Fruit fly (Drosophila melanogaster) whole organism, embryonic: ENCODE data around the gene CG15894.

Experiments
- CG10274 ChIP-seq: fragments of 200-800 bp; sonication (Bioruptor generic); optimal IDR thresholded peaks from 3 replicates; lab custom pipeline; 2017; ENCODE audit warnings: missing biosample characterization, mild to moderate bottlenecking, missing genetic modification characterization
- CG10543 ChIP-seq: fragments of 200-800 bp; sonication (Bioruptor generic); optimal IDR thresholded peaks from 3 replicates; lab custom pipeline; 2017; ENCODE audit warnings: missing biosample characterization, mild to moderate bottlenecking, missing genetic modification characterization, moderate library complexity
- CG13775 ChIP-seq: fragments of 200-800 bp; sonication (Bioruptor generic); optimal IDR thresholded peaks from 3 replicates; lab custom pipeline; 2017; ENCODE audit warnings: missing biosample characterization, mild to moderate bottlenecking, missing genetic modification characterization
- CG15269 ChIP-seq: fragments of 200-800 bp; sonication (Bioruptor generic); optimal IDR thresholded peaks from 2 replicates; lab custom pipeline; 2018; ENCODE audit warnings: missing biosample characterization, mild to moderate bottlenecking, missing genetic modification characterization, moderate library complexity
- CG17568 ChIP-seq: fragments of 200-800 bp; sonication (Bioruptor generic); optimal IDR thresholded peaks from 2 replicates; lab custom pipeline; 2018; ENCODE audit warnings: missing biosample characterization, mild to moderate bottlenecking, missing genetic modification characterization, moderate library complexity
- CG1792 ChIP-seq: fragments of 200-800 bp; sonication (Bioruptor generic); optimal IDR thresholded peaks from 2 replicates; lab custom pipeline; 2016; ENCODE audit warnings: missing biosample characterization, missing genetic modification characterization
- CG2678 ChIP-seq: fragments of 200-800 bp; sonication (Bioruptor generic); optimal IDR thresholded peaks from 3 replicates; lab custom pipeline; 2019; ENCODE audit warnings: missing biosample characterization, mild to moderate bottlenecking, missing genetic modification characterization, moderate library complexity
- CG2875 ChIP-seq: fragments of 200-800 bp; sonication (Bioruptor generic); optimal IDR thresholded peaks from 2 replicates; lab custom pipeline; 2017; ENCODE audit warnings: missing biosample characterization, mild to moderate bottlenecking, missing genetic modification characterization, missing genetic modification reagents
- CG31224 ChIP-seq: fragments of 200-800 bp; sonication (Bioruptor generic); IDR thresholded peaks from 2 replicates; pipeline ENCODE4 v1.3.6; 2022; ENCODE audit warnings: missing biosample characterization, missing genetic modification characterization
- CG3281 ChIP-seq: fragments of 200-800 bp; sonication (Bioruptor generic); optimal IDR thresholded peaks from 3 replicates; lab custom pipeline; 2017; ENCODE audit warnings: missing biosample characterization, mild to moderate bottlenecking, missing genetic modification characterization
- CG3407 ChIP-seq: fragments of 200-800 bp; sonication (Bioruptor generic); optimal IDR thresholded peaks from 2 replicates; lab custom pipeline; 2018; ENCODE audit warnings: missing biosample characterization, mild to moderate bottlenecking, missing genetic modification characterization
- CG34376 ChIP-seq: fragments of 200-800 bp; sonication (Bioruptor generic); optimal IDR thresholded peaks from 2 replicates; lab custom pipeline; 2018; ENCODE audit warnings: missing biosample characterization, mild to moderate bottlenecking, missing genetic modification characterization
- CG4328 ChIP-seq: fragments of 200-800 bp; sonication (Bioruptor generic); optimal IDR thresholded peaks from 3 replicates; lab custom pipeline; 2017; ENCODE audit warnings: missing biosample characterization, missing genetic modification reagents, missing genetic modification characterization
- CG6813 ChIP-seq: fragments of 200-800 bp; sonication (Bioruptor generic); optimal IDR thresholded peaks from 2 replicates; lab custom pipeline; 2017; ENCODE audit warnings: missing biosample characterization, missing genetic modification characterization, mild to moderate bottlenecking, moderate library complexity, missing genetic modification reagents
- CG6854 ChIP-seq: fragments of 200-800 bp; sonication (Bioruptor generic); optimal IDR thresholded peaks from 3 replicates; lab custom pipeline; 2017; ENCODE audit warnings: missing biosample characterization, mild to moderate bottlenecking, missing genetic modification characterization
- CG7928 ChIP-seq: fragments of 200-800 bp; sonication (Bioruptor generic); optimal IDR thresholded peaks from 2 replicates; lab custom pipeline; 2017; ENCODE audit warnings: missing biosample characterization, mild to moderate bottlenecking, missing genetic modification characterization
- CG7963 ChIP-seq: fragments of 200-800 bp; sonication (Bioruptor generic); IDR thresholded peaks from 3 replicates; pipeline ENCODE4 v1.3.6; 2022; ENCODE audit warnings: missing biosample characterization, missing genetic modification characterization; ENCODE audit not compliant: partially characterized antibody
- CG8290 ChIP-seq, 3 experiments: fragments of 200-800 bp; sonication (Bioruptor generic); optimal IDR thresholded peaks; 2 replicates each; lab custom pipeline; 2016 to 2019; ENCODE audit warnings: missing biosample characterization in 3 of 3, missing genetic modification characterization in 3 of 3, mild to moderate bottlenecking in 2 of 3, moderate library complexity in 1 of 3
- CTCF ChIP-seq: fragments of 200-800 bp; sonication (Bioruptor generic); optimal IDR thresholded peaks from 2 replicates; lab custom pipeline; 2017; ENCODE audit warnings: missing biosample characterization, mild to moderate bottlenecking, missing genetic modification characterization, moderate library complexity
- Dref ChIP-seq: fragments of 200-800 bp; sonication (Bioruptor generic); IDR thresholded peaks from 2 replicates; pipeline ENCODE4 v1.3.6; 2022; ENCODE audit warnings: missing biosample characterization, missing genetic modification characterization
- Eip74EF ChIP-seq, 2 experiments: fragments of 200-800 bp in 1 of 2; fragments of >200 bp in 1 of 2; sonication (Bioruptor generic) in 1 of 2; optimal IDR thresholded peaks; 2 replicates each; lab custom pipeline; 2017 to 2019; ENCODE audit warnings: missing biosample characterization in 2 of 2, missing genetic modification characterization in 2 of 2, mild to moderate bottlenecking in 1 of 2, moderate library complexity in 1 of 2
- GATAe ChIP-seq: fragments of 200-800 bp; sonication (Bioruptor generic); conservative IDR thresholded peaks from 2 replicates; pipeline ENCODE4 v1.3.6; 2022; ENCODE audit warnings: missing biosample characterization, missing genetic modification characterization
- HmgZ ChIP-seq: fragments of 200-800 bp; sonication (Bioruptor generic); optimal IDR thresholded peaks from 2 replicates; lab custom pipeline; 2018; ENCODE audit warnings: missing biosample characterization, mild to moderate bottlenecking, missing genetic modification characterization
- Med ChIP-seq: fragments of 200-800 bp; sonication (Bioruptor generic); peaks from one replicate; lab custom pipeline; 2016; ENCODE audit warnings: missing biosample characterization, missing genetic modification characterization, mild to moderate bottlenecking, inconsistent platforms, moderate library complexity
- Pdp1 ChIP-seq, 2 experiments: fragments of 200-800 bp; sonication (Bioruptor generic); optimal IDR thresholded peaks; 3 replicates each; lab custom pipeline; 2016; ENCODE audit warnings: missing biosample characterization in 2 of 2, missing genetic modification characterization in 2 of 2, mild to moderate bottlenecking in 1 of 2, moderate library complexity in 1 of 2
- Ravus ChIP-seq: fragments of 200-800 bp; sonication (Bioruptor generic); IDR thresholded peaks from 2 replicates; pipeline ENCODE4 v1.3.6; 2022; ENCODE audit warnings: missing biosample characterization, missing genetic modification characterization
- Vsx1 ChIP-seq: fragments of 200-800 bp; sonication (Bioruptor generic); optimal IDR thresholded peaks from 2 replicates; lab custom pipeline; 2017; ENCODE audit warnings: missing biosample characterization, mild to moderate bottlenecking, missing genetic modification characterization, missing genetic modification reagents
- chn ChIP-seq: fragments of 200-800 bp; sonication (Bioruptor generic); optimal IDR thresholded peaks from 2 replicates; lab custom pipeline; 2016; ENCODE audit warnings: missing biosample characterization, missing genetic modification characterization
- cwo ChIP-seq: fragments of 200-800 bp; sonication (Bioruptor generic); optimal IDR thresholded peaks from 3 replicates; lab custom pipeline; 2017; ENCODE audit warnings: missing biosample characterization, missing genetic modification characterization, mild to moderate bottlenecking, moderate library complexity, missing genetic modification reagents
- dati ChIP-seq: fragments of 200-800 bp; sonication (Bioruptor generic); IDR thresholded peaks from 2 replicates; pipeline ENCODE4 v1.3.6; 2022; ENCODE audit warnings: missing biosample characterization, missing genetic modification characterization
- dimm ChIP-seq: fragments of 200-800 bp; sonication (Bioruptor generic); IDR thresholded peaks from 2 replicates; pipeline ENCODE4 v1.3.6; 2022; ENCODE audit warnings: missing biosample characterization, missing genetic modification characterization
- dysf ChIP-seq: fragments of 200-800 bp; sonication (Bioruptor generic); IDR thresholded peaks from 3 replicates; pipeline ENCODE4 v1.3.6; 2022; ENCODE audit warnings: missing biosample characterization, missing genetic modification characterization
- ems ChIP-seq: fragments of 200-800 bp; sonication (Bioruptor generic); optimal IDR thresholded peaks from 3 replicates; lab custom pipeline; 2016; ENCODE audit warnings: missing biosample characterization, missing genetic modification characterization
- exex ChIP-seq: fragments of 200-800 bp; sonication (Bioruptor generic); optimal IDR thresholded peaks from 4 replicates; lab custom pipeline; 2018; ENCODE audit warnings: missing biosample characterization, mild to moderate bottlenecking, missing genetic modification characterization, moderate library complexity
- insv ChIP-seq, 2 experiments: fragments of 200-800 bp; sonication (Bioruptor generic); optimal IDR thresholded peaks; 3 replicates each; lab custom pipeline; 2016 to 2018; ENCODE audit warnings: missing biosample characterization in 2 of 2, missing genetic modification characterization in 2 of 2
- kah ChIP-seq: fragments of 200-800 bp; sonication (Bioruptor generic); optimal IDR thresholded peaks from 2 replicates; lab custom pipeline; 2018; ENCODE audit warnings: missing biosample characterization, mild to moderate bottlenecking, missing genetic modification characterization
- lab ChIP-seq: fragments of 200-800 bp; sonication (Bioruptor generic); optimal IDR thresholded peaks from 3 replicates; lab custom pipeline; 2017; ENCODE audit warnings: missing biosample characterization, missing genetic modification characterization, mild to moderate bottlenecking, moderate library complexity, missing genetic modification reagents
- mirr ChIP-seq: fragments of 200-800 bp; sonication (Bioruptor generic); optimal IDR thresholded peaks from 3 replicates; lab custom pipeline; 2018; ENCODE audit warnings: missing biosample characterization, mild to moderate bottlenecking, missing genetic modification characterization
- nmo ChIP-seq: fragments of 200-800 bp; sonication (Bioruptor generic); optimal IDR thresholded peaks from 2 replicates; lab custom pipeline; 2018; ENCODE audit warnings: missing biosample characterization, mild to moderate bottlenecking, missing genetic modification characterization, moderate library complexity
- odd ChIP-seq: fragments of 200-800 bp; sonication (Bioruptor generic); optimal IDR thresholded peaks from 2 replicates; lab custom pipeline; 2017; ENCODE audit warnings: missing biosample characterization, mild to moderate bottlenecking, missing genetic modification characterization
- p53 ChIP-seq: fragments of 200-800 bp; sonication (Bioruptor generic); optimal IDR thresholded peaks from 2 replicates; lab custom pipeline; 2016; ENCODE audit warnings: missing biosample characterization, missing genetic modification characterization
- ranshi ChIP-seq: fragments of 200-800 bp; sonication (Bioruptor generic); IDR thresholded peaks from 2 replicates; pipeline ENCODE4 v1.3.6; 2022; ENCODE audit warnings: missing biosample characterization, missing genetic modification characterization
- repo ChIP-seq: fragments of 200-800 bp; sonication (Bioruptor generic); optimal IDR thresholded peaks from 2 replicates; lab custom pipeline; 2016; ENCODE audit warnings: missing biosample characterization, missing genetic modification characterization
- rib ChIP-seq: fragments of 200-800 bp; sonication (Bioruptor generic); IDR thresholded peaks from 2 replicates; pipeline ENCODE4 v1.3.6; 2022; ENCODE audit warnings: missing biosample characterization, missing genetic modification characterization
- sd ChIP-seq: fragments of 200-800 bp; sonication (Bioruptor generic); optimal IDR thresholded peaks from 3 replicates; lab custom pipeline; 2018; ENCODE audit warnings: missing biosample characterization, mild to moderate bottlenecking, missing genetic modification characterization, moderate library complexity
- sens ChIP-seq: fragments of 200-800 bp; sonication (Bioruptor generic); peaks from one replicate; lab custom pipeline; 2016; ENCODE audit warnings: missing biosample characterization, missing genetic modification characterization
- sens-2 ChIP-seq: fragments of 200-800 bp; sonication (Bioruptor generic); IDR thresholded peaks from 2 replicates; pipeline ENCODE4 v1.3.6; 2022; ENCODE audit warnings: missing biosample characterization, missing genetic modification characterization
- sob ChIP-seq: fragments of 200-800 bp; sonication (Bioruptor generic); IDR thresholded peaks from 2 replicates; pipeline ENCODE4 v1.3.6; 2022; ENCODE audit warnings: missing biosample characterization, missing genetic modification characterization
- sug ChIP-seq: fragments of 200-800 bp; optimal IDR thresholded peaks from 2 replicates; lab custom pipeline; 2019; ENCODE audit warnings: missing biosample characterization, mild to moderate bottlenecking, missing genetic modification characterization, moderate library complexity

The CG15894 gene

DNA sequence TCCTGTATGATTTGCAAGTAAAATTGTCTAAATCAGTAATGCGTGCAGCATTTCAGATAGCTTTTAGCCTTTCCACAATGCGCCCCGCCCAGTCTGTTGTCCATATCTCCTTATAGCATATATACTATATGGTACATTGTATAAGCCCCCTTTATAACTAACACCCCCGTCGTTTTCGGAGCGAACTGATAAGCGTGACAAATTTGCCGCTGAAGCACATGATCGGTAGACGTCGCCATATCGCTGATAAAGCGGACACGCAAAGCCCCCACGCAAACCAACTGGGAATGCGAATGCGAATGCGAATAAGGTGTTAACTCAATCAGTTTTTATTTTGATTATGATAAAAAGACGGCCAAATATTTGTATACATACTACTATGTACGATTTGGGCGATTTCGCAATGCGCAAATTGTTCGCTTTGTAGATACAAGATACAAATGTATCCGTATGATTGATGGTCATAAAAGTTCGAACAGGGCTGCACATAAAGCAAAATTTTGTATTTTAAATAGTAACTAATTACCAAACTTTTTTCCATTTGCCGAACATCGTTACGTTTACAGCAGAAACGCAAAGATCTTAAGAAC, 46.2 kb downstream of the CG15894 start:
- peak; percentile 99 for TF ChIP-seq sug
- peak; percentile 70 for TF ChIP-seq cwo
- peak; percentile 45; the same call in 1 of the 2 replicates for TF ChIP-seq GATAe
- TF ChIP-seq CG6854 (GFP tag; lab: Kevin White, UChicago), result no peak
- TF ChIP-seq ems, result no peak
- TF ChIP-seq Pdp1 (GFP tag; optimal IDR thresholded peaks at IDR 0.05; lab: Kevin White, UChicago), result peak in 1 of 2 experiments; percentile 73
- TF ChIP-seq CG7963 (GFP tag; lab: Robert Waterston, UW), result no peak
- TF ChIP-seq sd (tag; lab: Kevin White, UChicago), result peak; percentile 46
- peak; percentile 12 for TF ChIP-seq HmgZ (tag; lab: Kevin White, UChicago)
- TF ChIP-seq CTCF (GFP tag; lab: Kevin White, UChicago), result no peak
- peak; percentile 9; the same call in 1 of the 2 replicates for TF ChIP-seq rib (GFP tag; lab: Robert Waterston, UW)
- no peak for TF ChIP-seq CG8290 (GFP tag; optimal IDR thresholded peaks at IDR 0.05; lab: Kevin White, UChicago)
- TF ChIP-seq CG8290 (tag; optimal IDR thresholded peaks at IDR 0.05; lab: Kevin White, UChicago), result peak in 1 of 2 experiments; percentile 4
- no peak for TF ChIP-seq nmo
- TF ChIP-seq sens (GFP tag; lab: Kevin White, UChicago), result peak; percentile 41
- peak; percentile 51 for TF ChIP-seq Med
- TF ChIP-seq Ravus (GFP tag; lab: Robert Waterston, UW), result no peak
- no peak for TF ChIP-seq CG6813 (GFP tag; lab: Kevin White, UChicago)
- TF ChIP-seq lab, result peak; percentile 34
- peak; percentile 55 for TF ChIP-seq CG34376
- peak; percentile 6 for TF ChIP-seq CG2678 (tag; lab: Kevin White, UChicago)
- TF ChIP-seq CG3281, result peak; percentile 6
- TF ChIP-seq CG10543 (GFP tag; lab: Kevin White, UChicago), result peak; percentile 39
- peak; percentile 86 for TF ChIP-seq mirr (GFP tag; lab: Kevin White, UChicago)
- TF ChIP-seq exex (tag; lab: Kevin White, UChicago), result peak; percentile 65
- no peak for TF ChIP-seq ranshi (GFP tag; lab: Robert Waterston, UW)
- peak; percentile 11; the same call in 1 of the 2 replicates for TF ChIP-seq CG31224 (GFP tag; lab: Robert Waterston, UW)
- TF ChIP-seq, all 482 proteins: peak for 18

- TF ChIP-seq sob (GFP tag; lab: Robert Waterston, UW) (0 out of 2 replicates have a peak, but pooled peaks have one; percentile 21), CG10274 (GFP tag; lab: Kevin White, UChicago) (peak; percentile 2), repo (GFP tag; lab: Kevin White, UChicago) (no peak), CG4328 (GFP tag; lab: Kevin White, UChicago) (peak; percentile 14), Dref (no peak), CG13775 (GFP tag; lab: Kevin White, UChicago) (no peak), Eip74EF (GFP tag; optimal IDR thresholded peaks at IDR 0.05; lab: Kevin White, UChicago) (no peak), dysf (GFP tag; lab: Robert Waterston, UW) (peak; percentile 51; the same call in 2 of the 3 replicates), CG1792 (no peak), CG15269 (tag; lab: Kevin White, UChicago) (peak; percentile 44), Vsx1 (GFP tag; lab: Kevin White, UChicago) (no peak), insv (GFP tag; optimal IDR thresholded peaks at IDR 0.05; lab: Kevin White, UChicago) (no peak), dimm (GFP tag; lab: Robert Waterston, UW) (no peak), sens-2 (GFP tag; lab: Robert Waterston, UW) (no peak), CG2875 (GFP tag; lab: Kevin White, UChicago) (no peak), p53 (GFP tag; lab: Kevin White, UChicago) (no peak), kah (no peak), chn (GFP tag; lab: Kevin White, UChicago) (no peak), CG3407 (GFP tag; lab: Kevin White, UChicago) (no peak), CG7928 (GFP tag; lab: Kevin White, UChicago) (no peak), dati (no peak), odd (GFP tag; lab: Kevin White, UChicago) (no peak), HmgZ (tag; lab: Kevin White, UChicago) (peak; percentile 41), CG17568 (GFP tag; lab: Kevin White, UChicago) (no peak)
These were observed 47.9 kb downstream of the CG15894 start for dm6 chrX:6356748-6357397.
